Fruit fly (Drosophila melanogaster): ENCODE measurements around the gene PolE1.

The PolE1 gene

DNA sequence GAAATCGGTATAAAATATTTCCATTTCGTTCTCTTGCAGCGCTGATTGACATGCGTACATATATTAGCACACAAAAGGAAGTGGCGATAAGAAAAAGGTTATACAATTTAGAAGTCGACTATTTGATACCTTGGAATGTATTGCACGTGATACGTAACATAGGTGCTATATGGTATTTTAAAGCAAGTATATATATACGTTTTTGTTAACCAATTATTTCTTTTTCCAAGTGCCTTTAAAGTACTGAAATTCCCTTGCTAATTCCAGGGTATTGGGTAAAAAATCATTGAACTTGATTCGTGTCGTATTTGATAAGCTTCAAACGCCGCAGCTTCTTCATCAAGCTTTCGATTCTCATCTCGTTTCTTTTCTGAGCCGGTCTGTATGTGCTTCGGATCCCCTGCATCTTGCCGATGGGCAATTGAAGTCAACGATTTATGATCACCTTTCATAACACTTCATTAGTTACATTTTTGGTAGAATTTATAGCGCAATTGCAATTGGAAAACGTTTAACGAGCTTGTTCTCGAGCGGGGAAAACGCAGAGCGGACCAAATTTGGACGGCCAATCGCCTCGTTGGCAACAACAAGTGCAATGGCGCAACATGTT, 15.7 kb downstream of the PolE1 start, which contains the start of gene CG4408 (continued):
- TF ChIP-seq zfh1 (GFP tag; IDR thresholded peaks at IDR 0.05) (no peak), da (GFP tag; optimal IDR thresholded peaks at IDR 0.05) (no peak), CG5953 (GFP tag; IDR thresholded peaks at IDR 0.05) (no peak), grn (GFP tag; optimal IDR thresholded peaks at IDR 0.05) (no peak), gce (GFP tag; IDR thresholded peaks at IDR 0.05) (no peak), CTCF (GFP tag; optimal IDR thresholded peaks at IDR 0.05) (no peak), CG9727 (GFP tag; optimal IDR thresholded peaks at IDR 0.05) (peak; percentile 36), lilli (GFP tag; optimal IDR thresholded peaks at IDR 0.05) (peak; percentile 58), slbo (GFP tag; IDR thresholded peaks at IDR 0.05) (no peak), seq (GFP tag; IDR thresholded peaks at IDR 0.05) (no peak), cad (GFP tag; optimal IDR thresholded peaks at IDR 0.05) (no peak), HLHmδ (GFP tag; optimal IDR thresholded peaks at IDR 0.05) (no peak), amos (GFP tag; IDR thresholded peaks at IDR 0.05; ENCODE audit: partially characterized antibody) (no peak), E2f1 (GFP tag; IDR thresholded peaks at IDR 0.05) (0 out of 2 replicates have a peak, but pooled peaks have one; percentile 16), lola (GFP tag; optimal IDR thresholded peaks at IDR 0.05) (no peak), zen (tag; optimal IDR thresholded peaks at IDR 0.05) (peak; percentile 12), CG4730 (GFP tag; IDR thresholded peaks at IDR 0.05) (no peak), Sox100B (GFP tag; optimal IDR thresholded peaks at IDR 0.05) (no peak), CG1529 (GFP tag; optimal IDR thresholded peaks at IDR 0.05) (no peak), CG4707 (GFP tag; optimal IDR thresholded peaks at IDR 0.05) (no peak), tup (GFP tag; optimal IDR thresholded peaks at IDR 0.05) (no peak), Hr3 (GFP tag; optimal IDR thresholded peaks at IDR 0.05) (no peak), HHEX (GFP tag; optimal IDR thresholded peaks at IDR 0.05) (peak; percentile 32), dysf (GFP tag; IDR thresholded peaks at IDR 0.05) (0 out of 3 replicates have a peak, but pooled peaks have one; percentile 16), CG17612 (GFP tag; IDR thresholded peaks at IDR 0.05) (no peak), exex (tag; optimal IDR thresholded peaks at IDR 0.05) (no peak), CG4282 (GFP tag; optimal IDR thresholded peaks at IDR 0.05) (no peak), CG1602 (GFP tag; optimal IDR thresholded peaks at IDR 0.05) (no peak), sd (tag; optimal IDR thresholded peaks at IDR 0.05) (no peak), Ptx1 (GFP tag; IDR thresholded peaks at IDR 0.05) (peak; percentile 52; the same call in 1 of the 2 replicates), phol (tag; optimal IDR thresholded peaks at IDR 0.05) (peak; percentile 43), Camta (GFP tag; optimal IDR thresholded peaks at IDR 0.05) (no peak), bcd (GFP tag; optimal IDR thresholded peaks at IDR 0.05) (no peak), Lpt (GFP tag; optimal IDR thresholded peaks at IDR 0.05) (no peak), CG13894 (tag; optimal IDR thresholded peaks at IDR 0.05) (no peak), shn (GFP tag; optimal IDR thresholded peaks at IDR 0.05) (no peak), sima (GFP tag; optimal IDR thresholded peaks at IDR 0.05) (no peak), Dp (GFP tag; optimal IDR thresholded peaks at IDR 0.05) (no peak), inv (GFP tag; IDR thresholded peaks at IDR 0.05; ENCODE audit: partially characterized antibody) (no peak), D19B (GFP tag; optimal IDR thresholded peaks at IDR 0.05) (peak; percentile 93), dmrt99B (tag; optimal IDR thresholded peaks at IDR 0.05) (peak; percentile 31), row (GFP tag; IDR thresholded peaks at IDR 0.05) (peak; percentile 70), bigmax (GFP tag; optimal IDR thresholded peaks at IDR 0.05) (no peak), CG1647 (GFP tag; optimal IDR thresholded peaks at IDR 0.05) (no peak), CG31441 (GFP tag; IDR thresholded peaks at IDR 0.05) (no peak), Sry-β (GFP tag; optimal IDR thresholded peaks at IDR 0.05) (no peak), Blimp-1 (GFP tag; optimal IDR thresholded peaks at IDR 0.05) (peak; percentile 46), Hmr (GFP tag; optimal IDR thresholded peaks at IDR 0.05) (peak; percentile 25), zfh2 (GFP tag; optimal IDR thresholded peaks at IDR 0.05) (peak; percentile 53), CG8089 (GFP tag; optimal IDR thresholded peaks at IDR 0.05) (no peak), MBD-R2 (GFP tag; IDR thresholded peaks at IDR 0.05) (no peak)
